Fruit fly (Drosophila melanogaster) whole organism, adult: ENCODE results near the gene CG3062.

Source experiments
- CG11617 ChIP-seq: fragments of 200-800 bp; sonication (Bioruptor generic); optimal IDR thresholded peaks from 2 replicates; lab custom pipeline; 2017; ENCODE audit warnings: mild to moderate bottlenecking, missing biosample characterization, missing genetic modification reagents, missing genetic modification characterization
- CG12768 ChIP-seq: fragments of 200-800 bp; sonication (Bioruptor generic); optimal IDR thresholded peaks from 2 replicates; lab custom pipeline; 2017; ENCODE audit warnings: missing biosample characterization, missing genetic modification characterization, mild to moderate bottlenecking, moderate library complexity, missing genetic modification reagents
- CG14711 ChIP-seq: fragments of 200-800 bp; sonication (Bioruptor generic); optimal IDR thresholded peaks from 2 replicates; lab custom pipeline; 2018; ENCODE audit warnings: missing biosample characterization, mild to moderate bottlenecking, missing genetic modification characterization, moderate library complexity
- CG1620 ChIP-seq: fragments of 200-800 bp; sonication (Bioruptor generic); optimal IDR thresholded peaks from 2 replicates; lab custom pipeline; 2016; ENCODE audit warnings: missing biosample characterization, missing genetic modification characterization
- CG33017 ChIP-seq: fragments of 200-800 bp; sonication (Bioruptor generic); optimal IDR thresholded peaks from 2 replicates; lab custom pipeline; 2018; ENCODE audit warnings: missing biosample characterization, mild to moderate bottlenecking, missing genetic modification characterization, moderate library complexity
- CG5204 ChIP-seq: fragments of 200-800 bp; sonication (Bioruptor generic); optimal IDR thresholded peaks from 2 replicates; lab custom pipeline; 2016; ENCODE audit warnings: missing biosample characterization, missing genetic modification characterization
- CG7045 ChIP-seq: fragments of 200-800 bp; sonication (Bioruptor generic); optimal IDR thresholded peaks from 2 replicates; lab custom pipeline; 2017; ENCODE audit warnings: missing biosample characterization, mild to moderate bottlenecking, missing genetic modification characterization
- CG7101 ChIP-seq: fragments of 200-800 bp; sonication (Bioruptor generic); optimal IDR thresholded peaks from 2 replicates; lab custom pipeline; 2018; ENCODE audit warnings: missing biosample characterization, mild to moderate bottlenecking, missing genetic modification characterization, moderate library complexity
- Clk ChIP-seq: fragments of 200-800 bp; sonication (Bioruptor generic); optimal IDR thresholded peaks from 2 replicates; lab custom pipeline; 2017; ENCODE audit warnings: missing biosample characterization, missing genetic modification characterization
- Hr96 ChIP-seq: fragments of 200-800 bp; sonication (Bioruptor generic); optimal IDR thresholded peaks from 2 replicates; lab custom pipeline; 2016; ENCODE audit warnings: missing biosample characterization, missing genetic modification characterization
- Mnt ChIP-seq: fragments of 200-800 bp; sonication (Bioruptor generic); optimal IDR thresholded peaks from 2 replicates; lab custom pipeline; 2016; ENCODE audit warnings: missing biosample characterization, mild to moderate bottlenecking, missing genetic modification characterization
- bab1 ChIP-seq: fragments of 200-800 bp; sonication (Bioruptor generic); optimal IDR thresholded peaks from 3 replicates; lab custom pipeline; 2019; ENCODE audit warnings: missing biosample characterization, mild to moderate bottlenecking, missing genetic modification characterization, moderate library complexity
- cic ChIP-seq: fragments of 200-800 bp; sonication (Bioruptor generic); optimal IDR thresholded peaks from 2 replicates; lab custom pipeline; 2017; ENCODE audit warnings: missing biosample characterization, mild to moderate bottlenecking, missing genetic modification characterization, moderate library complexity
- cnc ChIP-seq, 2 experiments: fragments of >200 bp; optimal IDR thresholded peaks; 2 replicates each; lab custom pipeline; 2017
- kay ChIP-seq: fragments of 200-800 bp; sonication (Bioruptor generic); peaks from one replicate; lab custom pipeline; 2016; ENCODE audit warnings: missing biosample characterization, missing genetic modification characterization, borderline replicate concordance
- ovo ChIP-seq: fragments of 200-800 bp; sonication (Bioruptor generic); optimal IDR thresholded peaks from 2 replicates; lab custom pipeline; 2016; ENCODE audit warnings: missing biosample characterization, missing genetic modification characterization
- pad ChIP-seq: fragments of 200-800 bp; sonication (Bioruptor generic); optimal IDR thresholded peaks from 3 replicates; lab custom pipeline; 2017; ENCODE audit warnings: missing biosample characterization, missing genetic modification characterization, mild to moderate bottlenecking, moderate library complexity, missing genetic modification reagents
- tj ChIP-seq: fragments of 200-800 bp; sonication (Bioruptor generic); optimal IDR thresholded peaks from 3 replicates; lab custom pipeline; 2017; ENCODE audit warnings: missing biosample characterization, mild to moderate bottlenecking, missing genetic modification characterization, moderate library complexity
- toe ChIP-seq: fragments of 200-800 bp; sonication (Bioruptor generic); optimal IDR thresholded peaks from 2 replicates; lab custom pipeline; 2016; ENCODE audit warnings: missing biosample characterization, missing genetic modification characterization

CG3062 gene

dm6 chrX:4647316-4648046 lies 2.8 kb upstream of the CG3062 start, which contains the start of the genes HLH4C and mRpL30:
HLH4C (minus strand) TSS chrX:4647414.
mRpL30 (plus strand) TSS chrX:4647871.
- TF ChIP-seq ovo (GFP tag; lab: Kevin White, UChicago) (no peak), CG7101 (no peak), CG11617 (GFP tag; lab: Kevin White, UChicago) (no peak), cic (GFP tag; lab: Kevin White, UChicago) (no peak), pad (GFP tag; lab: Kevin White, UChicago) (no peak)

- TF ChIP-seq cic (GFP tag; lab: Kevin White, UChicago): no peak
- TF ChIP-seq CG1620 (GFP tag; lab: Kevin White, UChicago): no peak
- no peak for TF ChIP-seq bab1 (GFP tag; lab: Kevin White, UChicago)
- TF ChIP-seq CG5204: no peak
- TF ChIP-seq pad (GFP tag; lab: Kevin White, UChicago): no peak
- no peak for TF ChIP-seq CG7101
- TF ChIP-seq CG7045 (GFP tag; lab: Kevin White, UChicago): no peak
- TF ChIP-seq CG12768: no peak
- no peak for TF ChIP-seq CG11617 (GFP tag; lab: Kevin White, UChicago)
- no peak for TF ChIP-seq cnc (optimal IDR thresholded peaks at IDR 0.05; lab: Kevin White, UChicago)
These were observed 781 bp downstream of the CG3062 start, which contains the start of gene CG3081 for dm6 chrX:4643887-4644286. CG3081 (minus strand) TSS chrX:4643987.

dm6 chrX:4635856-4636486 lies 8.7 kb downstream of the CG3062 start, which contains the start of the genes Alms1a and pon:
Alms1a (minus strand) TSS chrX:4636004.
pon (plus strand) TSS chrX:4636318.
- TF ChIP-seq CG1620 (GFP tag; lab: Kevin White, UChicago) (no peak), kay (GFP tag; lab: Kevin White, UChicago) (peak; percentile 64), CG7101 (no peak)

- TF ChIP-seq Hr96 (no peak), CG5204 (no peak), CG1620 (GFP tag; lab: Kevin White, UChicago) (no peak), Clk (GFP tag; lab: Kevin White, UChicago) (no peak), bab1 (GFP tag; lab: Kevin White, UChicago) (no peak), CG7045 (GFP tag; lab: Kevin White, UChicago) (no peak), kay (GFP tag; lab: Kevin White, UChicago) (no peak), toe (GFP tag; lab: Kevin White, UChicago) (no peak), CG7101 (no peak), CG33017 (tag; lab: Kevin White, UChicago) (no peak), cnc (optimal IDR thresholded peaks at IDR 0.05; lab: Kevin White, UChicago) (no peak), cic (GFP tag; lab: Kevin White, UChicago) (no peak), CG14711 (tag; lab: Kevin White, UChicago) (no peak), CG12768 (no peak), ovo (GFP tag; lab: Kevin White, UChicago) (no peak)
These were observed 13.8 kb downstream of the CG3062 start, which contains the start of gene Alms1b for dm6 chrX:4630836-4631235. Alms1b (minus strand) TSS chrX:4630936.

dm6 chrX:4627160-4627559 lies 17.5 kb downstream of the CG3062 start:
- TF ChIP-seq Mnt (GFP tag; lab: Kevin White, UChicago): no peak
- TF ChIP-seq bab1 (GFP tag; lab: Kevin White, UChicago): no peak
- no peak for TF ChIP-seq tj (GFP tag; lab: Kevin White, UChicago)
- no peak for TF ChIP-seq cic (GFP tag; lab: Kevin White, UChicago)
- no peak for TF ChIP-seq Hr96
- no peak for TF ChIP-seq kay (GFP tag; lab: Kevin White, UChicago)

- no peak for TF ChIP-seq CG7101
These were observed 25.8 kb downstream of the CG3062 start for dm6 chrX:4618869-4619268.

dm6 chrX:4616865-4617669 lies 27.6 kb downstream of the CG3062 start, which contains the start of gene peb:
peb (plus strand) TSS chrX:4617564.
- TF ChIP-seq CG7101 (no peak), pad (GFP tag; lab: Kevin White, UChicago) (peak; percentile 14), ovo (GFP tag; lab: Kevin White, UChicago) (no peak), toe (GFP tag; lab: Kevin White, UChicago) (no peak), bab1 (GFP tag; lab: Kevin White, UChicago) (peak; percentile 63), CG12768 (no peak), tj (GFP tag; lab: Kevin White, UChicago) (peak; percentile 36), Mnt (GFP tag; lab: Kevin White, UChicago) (peak; percentile 92), Hr96 (peak; percentile 21)
